Worm (Caenorhabditis elegans): ENCODE results near the gene clec-26.

ce11 chrV:16852002-16852401 lies 3.6 kb downstream of the clec-26 start, which contains the start of gene clec-37:
- TF ChIP-seq nhr-25 (tag; optimal IDR thresholded peaks at IDR 0.05) (no peak), lin-15B (tag; optimal IDR thresholded peaks at IDR 0.05) (no peak), daf-12 (tag; optimal IDR thresholded peaks at IDR 0.05) (no peak), ZK546.5 (tag; optimal IDR thresholded peaks at IDR 0.05) (no peak)

Data from whole organism, L3 larva.